Worm (Caenorhabditis elegans) whole organism, early embryonic: ENCODE data around the gene str-123.

Experiments used
- B0310.2 ChIP-seq: sonication (generic microtip); optimal IDR thresholded peaks from 2 replicates; lab custom pipeline; 2016; ENCODE audit warnings: mild to moderate bottlenecking, missing genetic modification characterization, missing compliant biosample characterization
- tbx-11 ChIP-seq: fragments of 200-800 bp; sonication (Bioruptor generic); IDR thresholded peaks from 2 replicates; pipeline ENCODE4 v1.3.6; 2022; ENCODE audit warnings: missing genetic modification characterization, missing compliant biosample characterization
- tra-4 ChIP-seq: sonication (generic microtip); optimal IDR thresholded peaks from 2 replicates; lab custom pipeline; 2017; ENCODE audit warnings: missing genetic modification characterization, missing compliant biosample characterization

- TF ChIP-seq B0310.2 (tag; lab: Kevin White, UChicago) = no peak
- TF ChIP-seq tbx-11 (GFP tag; lab: Robert Waterston, UW) = no peak
- no peak for TF ChIP-seq tra-4 (tag; lab: Kevin White, UChicago)
Measured at ce11 chrX:12764009-12764408, 26.1 kb upstream of the str-123 start.
